Fruit fly (Drosophila melanogaster): ENCODE data around the gene CG6763.

CG6763 gene

DNA sequence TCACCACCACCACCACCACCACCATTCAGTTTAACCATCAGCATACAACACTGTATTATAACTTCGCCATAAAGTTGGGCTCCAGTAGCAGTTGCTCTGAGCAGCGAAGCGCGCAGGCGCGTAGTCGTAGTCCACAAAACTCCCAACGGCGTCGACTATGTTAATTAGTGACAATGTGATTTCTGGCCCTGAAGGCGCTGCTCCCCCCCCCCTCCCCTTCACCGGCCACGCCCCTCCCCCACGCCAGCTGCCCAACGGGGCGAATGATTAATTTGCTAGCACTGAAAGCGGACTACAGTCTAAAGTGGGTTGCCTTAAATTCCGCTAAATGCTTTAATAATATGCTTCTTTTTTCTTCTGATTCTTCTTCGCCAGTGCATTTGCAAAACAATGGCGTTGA is 23.0 kb downstream of the CG6763 start:
- peak; percentile 78 for TF ChIP-seq crol (GFP tag; IDR thresholded peaks at IDR 0.05)
- no peak for TF ChIP-seq CG15011 (GFP tag; optimal IDR thresholded peaks at IDR 0.05)
- TF ChIP-seq CG2199 (GFP tag; IDR thresholded peaks at IDR 0.05): 0 out of 3 replicates have a peak, but pooled peaks have one; percentile 55
- no peak for TF ChIP-seq Bdp1 (GFP tag; optimal IDR thresholded peaks at IDR 0.05)
- TF ChIP-seq sc (optimal IDR thresholded peaks at IDR 0.05): no peak
- no peak for TF ChIP-seq sc (GFP tag; optimal IDR thresholded peaks at IDR 0.05)
- TF ChIP-seq nmo (GFP tag; optimal IDR thresholded peaks at IDR 0.05): no peak
- TF ChIP-seq CG15073 (GFP tag; optimal IDR thresholded peaks at IDR 0.05): no peak
- TF ChIP-seq gce (GFP tag; IDR thresholded peaks at IDR 0.05): no peak

DNA sequence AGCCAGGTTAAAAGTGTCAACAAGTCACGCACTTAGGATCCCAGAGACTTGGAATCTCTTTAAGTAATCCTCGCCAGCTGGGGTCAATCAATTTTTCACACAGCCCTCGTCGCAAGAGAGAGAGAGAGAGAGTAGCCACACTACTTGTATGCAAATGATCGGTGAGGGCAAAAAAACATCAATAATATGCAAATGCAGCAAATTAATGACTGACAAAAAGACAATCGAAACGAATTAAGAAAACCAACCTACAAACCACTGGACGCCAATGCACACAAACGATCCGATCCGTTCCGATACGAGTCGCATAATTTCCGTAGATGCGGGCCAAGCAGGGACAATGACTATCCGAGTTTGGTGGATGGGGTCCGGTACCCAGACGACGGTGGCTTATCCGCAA is 25.9 kb downstream of the CG6763 start:
- TF ChIP-seq vvl (GFP tag; IDR thresholded peaks at IDR 0.05) (peak; percentile 93), CG8924 (tag; optimal IDR thresholded peaks at IDR 0.05) (no peak), Awh (GFP tag; IDR thresholded peaks at IDR 0.05) (peak; percentile 93), oc (tag; optimal IDR thresholded peaks at IDR 0.05) (peak; percentile 19), gsb-n (tag; optimal IDR thresholded peaks at IDR 0.05) (peak; percentile 56), CG1792 (GFP tag; optimal IDR thresholded peaks at IDR 0.05) (no peak), chinmo (GFP tag; IDR thresholded peaks at IDR 0.05; ENCODE audit: partially characterized antibody) (0 out of 4 replicates have a peak, but pooled peaks have one; percentile 49), gcm (GFP tag; optimal IDR thresholded peaks at IDR 0.05) (peak; percentile 88), abd-A (tag; optimal IDR thresholded peaks at IDR 0.05) (peak; percentile 48), CG7745 (tag; optimal IDR thresholded peaks at IDR 0.05) (no peak)

DNA sequence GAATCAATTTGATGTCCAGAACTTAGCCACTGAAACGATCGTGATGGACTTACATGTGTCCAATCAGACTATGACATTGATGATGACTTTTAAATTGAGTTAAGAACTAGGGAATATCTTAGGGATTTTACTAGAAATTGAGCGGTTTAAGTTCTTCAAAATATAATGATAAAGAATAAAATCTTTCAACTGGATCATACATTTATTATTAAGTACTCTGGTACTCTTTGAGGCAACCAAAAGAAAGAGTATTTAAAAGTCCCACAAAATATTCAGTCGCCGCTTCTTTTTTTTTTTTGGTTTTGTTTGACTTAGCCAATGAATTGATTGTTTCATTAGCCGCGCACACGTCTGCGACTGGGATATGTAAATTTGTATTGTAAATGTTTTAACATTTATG is 26.3 kb downstream of the CG6763 start:
- no peak for TF ChIP-seq br (optimal IDR thresholded peaks at IDR 0.05)
- TF ChIP-seq lbe (GFP tag; optimal IDR thresholded peaks at IDR 0.05): no peak
- TF ChIP-seq CG2712 (tag; optimal IDR thresholded peaks at IDR 0.05): peak; percentile 6
- TF ChIP-seq Lhr (GFP tag; optimal IDR thresholded peaks at IDR 0.05): no peak
- peak; percentile 8 for TF ChIP-seq unpg (GFP tag; optimal IDR thresholded peaks at IDR 0.05)
- peak; percentile 14 for TF ChIP-seq grau (tag; optimal IDR thresholded peaks at IDR 0.05)
- peak; percentile 24 for TF ChIP-seq Sox102F (GFP tag; optimal IDR thresholded peaks at IDR 0.05)
- TF ChIP-seq CG7839 (tag; optimal IDR thresholded peaks at IDR 0.05): peak; percentile 25
- peak; percentile 21 for TF ChIP-seq Vsx1 (GFP tag; optimal IDR thresholded peaks at IDR 0.05)
- TF ChIP-seq CG4820 (GFP tag; optimal IDR thresholded peaks at IDR 0.05): no peak
- TF ChIP-seq CG2875 (GFP tag; optimal IDR thresholded peaks at IDR 0.05): no peak
- peak; percentile 19 for TF ChIP-seq CoRest (tag; optimal IDR thresholded peaks at IDR 0.05)
- TF ChIP-seq CG31441 (GFP tag; IDR thresholded peaks at IDR 0.05): no peak
- TF ChIP-seq CG6272 (GFP tag; IDR thresholded peaks at IDR 0.05): no peak
- TF ChIP-seq nau (GFP tag; optimal IDR thresholded peaks at IDR 0.05): no peak
- no peak for TF ChIP-seq ssp (GFP tag; IDR thresholded peaks at IDR 0.05)
- peak in 1 of 2 experiments; percentile 48 for TF ChIP-seq Hr51 (GFP tag; optimal IDR thresholded peaks at IDR 0.05)
- TF ChIP-seq gfzf (GFP tag; optimal IDR thresholded peaks at IDR 0.05): no peak
- no peak for TF ChIP-seq Sry-β (GFP tag; optimal IDR thresholded peaks at IDR 0.05)
- TF ChIP-seq chinmo (GFP tag; IDR thresholded peaks at IDR 0.05; ENCODE audit: partially characterized antibody): no peak
- 0 out of 3 replicates have a peak, but pooled peaks have one; percentile 33 for TF ChIP-seq dysf (GFP tag; IDR thresholded peaks at IDR 0.05)
- peak; percentile 35; the same call in 1 of the 2 replicates for TF ChIP-seq Ptx1 (GFP tag; IDR thresholded peaks at IDR 0.05)
- no peak for TF ChIP-seq Atf3 (GFP tag; optimal IDR thresholded peaks at IDR 0.05)
- TF ChIP-seq CG31224 (GFP tag; IDR thresholded peaks at IDR 0.05): no peak
- no peak for TF ChIP-seq chif (GFP tag; optimal IDR thresholded peaks at IDR 0.05)
- no peak for TF ChIP-seq CG7928 (GFP tag; optimal IDR thresholded peaks at IDR 0.05)
- TF ChIP-seq CG13424 (tag; optimal IDR thresholded peaks at IDR 0.05): peak; percentile 9
- TF ChIP-seq CG2678 (tag; optimal IDR thresholded peaks at IDR 0.05): peak; percentile 17
- peak; percentile 1 for TF ChIP-seq dmrt11E (tag; optimal IDR thresholded peaks at IDR 0.05)
- TF ChIP-seq D (optimal IDR thresholded peaks at IDR 0.05): no peak
- no peak for TF ChIP-seq D (GFP tag; optimal IDR thresholded peaks at IDR 0.05)

Data from whole organism, embryonic.